Fruit fly (Drosophila melanogaster) S2 (cell line): ENCODE measurements around the gene Reps.

Experiments used
- CG8478 ChIP-seq: fragments of >200 bp; optimal IDR thresholded peaks from 2 replicates; lab custom pipeline; 2018
- CTCF ChIP-seq, 2 experiments: fragments of >200 bp; optimal IDR thresholded peaks; 2 replicates each; lab custom pipeline; 2018

DNA sequence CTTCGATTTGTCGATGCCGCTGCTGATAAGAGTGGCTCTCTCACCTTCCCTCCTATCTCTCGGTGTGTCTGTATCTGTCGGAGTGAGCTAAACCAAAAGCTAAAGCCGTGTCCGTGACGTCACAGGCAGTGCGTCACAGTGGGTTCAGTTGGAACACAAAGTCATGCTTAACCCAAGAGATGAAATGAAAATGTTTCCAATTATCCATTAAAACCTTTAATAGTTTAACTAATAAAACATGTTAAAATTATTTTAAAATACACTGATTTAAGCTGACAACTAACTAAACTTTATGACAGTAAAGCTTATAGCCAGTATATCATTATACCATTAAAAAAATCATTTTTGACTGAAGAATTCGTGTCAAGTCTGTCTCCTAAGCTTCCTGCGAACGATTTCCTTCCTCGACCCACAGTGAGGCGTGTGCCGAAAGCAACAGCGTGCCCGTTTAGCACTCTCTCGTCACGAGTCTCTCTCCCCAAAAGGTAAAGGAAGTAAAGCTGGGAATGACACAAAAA, 6.6 kb upstream of the Reps start, which contains the start of gene Idua:
- no peak for TF ChIP-seq CG8478 (lab: Kevin White, UChicago)
- no peak for TF ChIP-seq CTCF (optimal IDR thresholded peaks at IDR 0.05; lab: Kevin White, UChicago)
